Fruit fly (Drosophila melanogaster): ENCODE data around the gene CG3961.

CG3961 gene

dm6 chr3L:18865447-18866367 lies 24.6 kb downstream of the CG3961 start, which contains the start of gene CG14074 (continued):
- TF ChIP-seq CG30020 (tag; optimal IDR thresholded peaks at IDR 0.05) (peak; percentile 66), MBD-R2 (GFP tag; IDR thresholded peaks at IDR 0.05) (peak; percentile 56), CG34224 (GFP tag; IDR thresholded peaks at IDR 0.05; ENCODE audit: partially characterized antibody) (peak; percentile 59), zen2 (GFP tag; IDR thresholded peaks at IDR 0.05; ENCODE audit: partially characterized antibody) (peak; percentile 81), Dp (GFP tag; optimal IDR thresholded peaks at IDR 0.05) (peak; percentile 74), ase (GFP tag; IDR thresholded peaks at IDR 0.05) (no peak), onecut (GFP tag; IDR thresholded peaks at IDR 0.05) (no peak), chinmo (GFP tag; IDR thresholded peaks at IDR 0.05; ENCODE audit: partially characterized antibody) (peak; percentile 61; the same call in 2 of the 4 replicates), Sry-δ (GFP tag; optimal IDR thresholded peaks at IDR 0.05) (peak; percentile 44), CG8290 (GFP tag; optimal IDR thresholded peaks at IDR 0.05) (peak; percentile 12), CG8290 (tag; optimal IDR thresholded peaks at IDR 0.05) (peak; percentile 59 to 72), sens (GFP tag) (no peak), Ets65A (GFP tag) (peak; percentile 43), CG1647 (GFP tag; optimal IDR thresholded peaks at IDR 0.05) (no peak), Fer1 (GFP tag; optimal IDR thresholded peaks at IDR 0.05) (peak; percentile 16), phol (tag; optimal IDR thresholded peaks at IDR 0.05) (peak; percentile 6), hbn (GFP tag; IDR thresholded peaks at IDR 0.05; ENCODE audit: partially characterized antibody) (peak; percentile 39; the same call in 1 of the 2 replicates), CG6272 (GFP tag; IDR thresholded peaks at IDR 0.05) (no peak), Lhr (GFP tag; optimal IDR thresholded peaks at IDR 0.05) (peak; percentile 9), CG1603 (tag; optimal IDR thresholded peaks at IDR 0.05) (peak; percentile 63), hb (GFP tag; IDR thresholded peaks at IDR 0.05; ENCODE audit: partially characterized antibody) (peak; percentile 72), CG3726 (GFP tag; IDR thresholded peaks at IDR 0.05) (no peak), Dref (GFP tag; IDR thresholded peaks at IDR 0.05) (peak; percentile 76), chn (GFP tag; optimal IDR thresholded peaks at IDR 0.05) (no peak), CG16813 (GFP tag; IDR thresholded peaks at IDR 0.05; ENCODE audit: partially characterized antibody) (peak; percentile 72), Med (GFP tag) (peak; percentile 26), CG31441 (GFP tag; IDR thresholded peaks at IDR 0.05) (no peak), shn (GFP tag; optimal IDR thresholded peaks at IDR 0.05) (no peak), CG3407 (GFP tag; optimal IDR thresholded peaks at IDR 0.05) (no peak), br (optimal IDR thresholded peaks at IDR 0.05) (no peak), CG7271 (tag; optimal IDR thresholded peaks at IDR 0.05) (peak; percentile 4), Xrp1 (GFP tag; IDR thresholded peaks at IDR 0.05) (no peak), unpg (GFP tag; optimal IDR thresholded peaks at IDR 0.05) (no peak), CG14014 (GFP tag; IDR thresholded peaks at IDR 0.05) (no peak), CG14050 (GFP tag; IDR thresholded peaks at IDR 0.05) (no peak), wek (GFP tag; optimal IDR thresholded peaks at IDR 0.05) (peak; percentile 73), Atf3 (GFP tag; optimal IDR thresholded peaks at IDR 0.05) (no peak), MESR4 (GFP tag; optimal IDR thresholded peaks at IDR 0.05) (peak; percentile 47), CG8359 (GFP tag; optimal IDR thresholded peaks at IDR 0.05; ENCODE audit: borderline replicate concordance) (no peak), CG2129 (GFP tag; IDR thresholded peaks at IDR 0.05; ENCODE audit: partially characterized antibody) (peak; percentile 13; the same call in 1 of the 2 replicates), CG6791 (GFP tag; IDR thresholded peaks at IDR 0.05; ENCODE audit: partially characterized antibody) (peak; percentile 78), h (optimal IDR thresholded peaks at IDR 0.05) (no peak), Doc3 (GFP tag; IDR thresholded peaks at IDR 0.05; ENCODE audit: partially characterized antibody) (peak; percentile 44; the same call in 1 of the 3 replicates), Scr (GFP tag; IDR thresholded peaks at IDR 0.05; ENCODE audit: partially characterized antibody) (peak; percentile 66), CG10654 (GFP tag; optimal IDR thresholded peaks at IDR 0.05) (no peak), aop (GFP tag; IDR thresholded peaks at IDR 0.05) (no peak), zen (tag; optimal IDR thresholded peaks at IDR 0.05) (peak; percentile 5), inv (GFP tag; IDR thresholded peaks at IDR 0.05; ENCODE audit: partially characterized antibody) (peak; percentile 57), pzg (GFP tag; optimal IDR thresholded peaks at IDR 0.05) (peak; percentile 48)

Measured in whole organism, embryonic.